Worm (Caenorhabditis elegans): ENCODE data around the gene Y43F8B.20.

ce11 chrV:19555350-19555749 is 5.8 kb upstream of the Y43F8B.20 start:
- TF ChIP-seq flt-1 (GFP tag; IDR thresholded peaks at IDR 0.05): no peak
- no peak for TF ChIP-seq ztf-29 (GFP tag; IDR thresholded peaks at IDR 0.05)
- no peak for TF ChIP-seq klf-2 (GFP tag; conservative IDR thresholded peaks at IDR 0.05)
- no peak for TF ChIP-seq med-1 (GFP tag; optimal IDR thresholded peaks at IDR 0.05; ENCODE audit: insufficient read depth)
- no peak for TF ChIP-seq cog-1 (tag; optimal IDR thresholded peaks at IDR 0.05)
- no peak for TF ChIP-seq tab-1 (GFP tag; IDR thresholded peaks at IDR 0.05)
- TF ChIP-seq T22C8.4 (GFP tag; IDR thresholded peaks at IDR 0.05): no peak

Data from whole organism, midembryonic.